Worm (Caenorhabditis elegans): Measurements from ENCODE around the gene his-3.
"Not testable (repeated sequence)": the region's sequence is repeated elsewhere in the genome, so short reads cannot be mapped to it uniquely, and the experiment has no call there.

The his-3 gene

DNA sequence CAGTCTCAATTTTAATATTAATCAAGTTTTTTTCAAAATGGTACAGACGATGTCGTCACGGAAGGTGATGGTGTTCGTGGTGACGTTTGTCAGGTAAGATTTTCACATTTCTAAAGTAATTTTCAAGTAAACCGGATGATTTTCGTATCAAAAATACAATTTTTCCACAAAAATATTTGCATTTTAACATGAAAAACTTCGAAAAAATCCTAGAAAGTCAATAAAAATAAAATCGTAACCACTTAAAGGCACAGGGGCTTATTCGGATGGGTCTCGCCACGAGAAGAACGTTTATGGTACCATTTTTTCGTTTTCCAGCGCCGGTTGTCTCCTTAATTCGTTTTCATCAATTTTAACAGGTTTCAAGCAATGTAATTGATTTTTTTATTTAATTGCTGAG is 16.3 kb upstream of the his-3 start, which contains the start of gene T10C6.6:
T10C6.6 (plus strand) TSS at position 27 of the 400 bp plus-strand sequence.
- TF ChIP-seq dao-5 (tag; optimal IDR thresholded peaks at IDR 0.05): no peak
- TF ChIP-seq W03F9.2 (tag; optimal IDR thresholded peaks at IDR 0.05): no peak
- TF ChIP-seq him-1 (tag; optimal IDR thresholded peaks at IDR 0.05): no peak

DNA sequence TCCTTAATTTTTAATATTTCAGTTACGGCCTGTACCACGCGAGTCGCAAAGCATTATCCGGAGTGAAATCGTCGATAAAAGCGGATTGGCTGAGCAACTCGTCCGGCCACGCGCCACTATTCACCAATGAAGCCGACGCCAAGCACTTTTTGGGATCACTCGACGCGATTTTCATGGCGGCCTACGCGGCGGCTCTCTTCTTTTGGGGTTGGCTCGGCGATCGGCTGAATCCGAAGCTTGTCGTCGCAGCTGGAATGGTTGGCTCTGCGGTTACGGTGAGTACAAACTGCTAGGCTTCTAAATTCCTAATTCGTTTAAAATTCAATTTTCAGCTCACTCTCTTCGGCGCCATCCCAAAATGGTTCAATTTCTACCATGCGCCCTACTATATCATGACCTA is 15.7 kb upstream of the his-3 start:
- TF ChIP-seq dao-5 (tag; optimal IDR thresholded peaks at IDR 0.05) (no peak), W03F9.2 (tag; optimal IDR thresholded peaks at IDR 0.05) (no peak), him-1 (tag; optimal IDR thresholded peaks at IDR 0.05) (no peak)

DNA sequence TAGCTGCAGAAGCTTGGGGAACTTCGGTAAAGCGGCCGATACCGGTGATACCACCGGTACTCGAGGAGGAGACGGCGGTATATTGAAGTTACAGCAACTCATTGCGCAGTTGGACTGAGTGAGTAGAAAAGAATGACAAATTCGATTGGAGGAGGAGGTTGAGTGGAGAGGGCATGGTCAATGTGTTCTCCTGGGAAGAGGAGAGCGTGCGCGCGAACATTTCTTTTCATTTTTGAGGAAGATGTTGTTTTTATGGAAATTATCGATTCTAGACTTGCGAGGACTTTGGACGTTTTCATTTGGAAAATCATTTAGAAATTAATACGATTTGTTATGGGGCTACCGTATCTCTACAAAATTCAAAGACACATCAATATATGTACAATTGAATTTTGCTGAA is 11.4 kb upstream of the his-3 start:
- TF ChIP-seq W03F9.2 (tag; optimal IDR thresholded peaks at IDR 0.05): no peak
- no peak for TF ChIP-seq dao-5 (tag; optimal IDR thresholded peaks at IDR 0.05)
- TF ChIP-seq him-1 (tag; optimal IDR thresholded peaks at IDR 0.05): no peak

DNA sequence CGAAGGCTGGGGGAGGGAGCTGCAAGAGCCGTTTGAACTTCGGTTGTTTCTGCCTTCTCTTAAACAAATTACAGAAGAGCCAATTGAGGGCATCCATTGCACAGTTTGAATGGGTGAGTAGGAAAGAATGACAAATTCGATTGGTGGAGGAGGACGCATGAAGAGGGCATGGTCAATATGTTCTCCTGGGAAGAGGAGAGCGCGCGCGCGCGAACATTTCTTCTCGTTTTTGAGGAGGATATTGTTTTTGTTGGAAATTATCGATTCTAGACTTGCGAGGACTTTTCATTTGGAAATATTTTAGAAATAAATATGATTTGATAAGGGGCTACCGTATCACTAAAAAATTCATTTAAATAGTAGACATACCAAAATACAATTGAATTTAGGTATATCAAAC is 9.0 kb upstream of the his-3 start, which contains the start of gene T10C6.7:
T10C6.7 (minus strand) TSS at position 143 of the 400 bp plus-strand sequence.
- no peak for TF ChIP-seq W03F9.2 (tag; optimal IDR thresholded peaks at IDR 0.05)
- TF ChIP-seq dao-5 (tag; optimal IDR thresholded peaks at IDR 0.05): no peak
- no peak for TF ChIP-seq him-1 (tag; optimal IDR thresholded peaks at IDR 0.05)

DNA sequence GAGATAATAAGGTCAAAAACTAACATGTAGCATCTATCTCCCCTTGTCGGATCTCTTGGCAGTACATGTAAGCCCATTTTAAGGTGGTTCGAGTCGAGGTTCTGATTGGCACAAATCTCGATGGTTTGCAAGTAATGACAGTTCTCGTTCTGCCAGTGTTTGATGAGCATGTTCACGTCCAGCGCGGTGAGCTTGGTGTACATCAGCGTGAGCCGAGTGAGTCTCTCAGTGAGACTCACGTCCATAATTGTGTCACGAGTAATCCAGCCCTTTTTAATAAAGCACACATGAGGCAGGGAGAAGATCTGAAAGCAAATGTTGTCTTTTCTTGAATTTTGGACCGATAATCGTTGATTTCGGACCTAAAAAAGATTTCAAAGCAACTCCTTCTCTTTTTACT is 7.8 kb upstream of the his-3 start, which contains the start of gene T10C6.16:
T10C6.16 (minus strand) TSS at position 245 of the 400 bp plus-strand sequence.
- TF ChIP-seq W03F9.2 (tag; optimal IDR thresholded peaks at IDR 0.05): no peak
- TF ChIP-seq him-1 (tag; optimal IDR thresholded peaks at IDR 0.05): no peak
- TF ChIP-seq dao-5 (tag; optimal IDR thresholded peaks at IDR 0.05): no peak

DNA sequence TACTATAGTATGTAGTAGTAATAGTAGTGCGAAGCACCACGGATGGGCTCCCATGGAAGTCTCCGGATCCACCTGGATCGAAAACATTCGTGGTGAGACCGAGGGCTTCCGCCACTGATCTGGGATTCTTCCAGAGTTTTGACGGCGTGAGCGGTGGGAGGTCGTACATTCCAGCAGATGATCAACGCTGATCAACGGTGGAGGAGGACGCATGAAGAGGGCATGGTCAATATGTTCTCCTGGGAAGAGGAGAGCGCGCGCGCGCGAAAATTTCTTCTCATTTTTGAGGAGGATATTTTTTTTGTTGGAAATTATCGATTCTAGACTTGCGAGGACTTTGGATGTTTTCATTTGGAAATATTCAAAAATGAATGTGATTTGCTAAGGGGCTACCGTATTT is 7.1 kb upstream of the his-3 start:
- TF ChIP-seq dao-5 (tag; optimal IDR thresholded peaks at IDR 0.05) (no peak), W03F9.2 (tag; optimal IDR thresholded peaks at IDR 0.05) (no peak), him-1 (tag; optimal IDR thresholded peaks at IDR 0.05) (no peak)

DNA sequence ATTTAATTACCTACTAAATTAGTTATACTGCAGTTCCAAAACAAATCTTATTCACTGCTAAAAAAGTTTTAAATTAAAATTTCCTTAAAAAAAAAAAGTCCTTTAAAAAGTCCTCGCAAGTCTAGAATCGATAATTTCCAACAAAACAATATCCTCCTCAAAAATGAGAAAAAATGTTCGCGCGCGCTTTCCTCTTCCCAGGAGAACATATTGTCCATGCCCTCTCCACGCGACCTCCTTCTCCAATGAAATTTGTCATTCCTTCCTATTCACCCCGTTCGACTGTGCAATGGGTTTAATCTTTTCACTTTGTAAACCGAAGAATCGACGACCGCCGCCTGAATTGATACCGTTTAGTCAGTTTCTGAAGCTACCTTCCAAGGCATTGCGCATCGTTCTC is 4.4 kb upstream of the his-3 start, which contains the start of gene T10C6.10:
T10C6.10 (plus strand) TSS at position 248 of the 400 bp plus-strand sequence.
- TF ChIP-seq dao-5 (tag; optimal IDR thresholded peaks at IDR 0.05) (no peak), him-1 (tag; optimal IDR thresholded peaks at IDR 0.05) (no peak), W03F9.2 (tag; optimal IDR thresholded peaks at IDR 0.05) (no peak)

DNA sequence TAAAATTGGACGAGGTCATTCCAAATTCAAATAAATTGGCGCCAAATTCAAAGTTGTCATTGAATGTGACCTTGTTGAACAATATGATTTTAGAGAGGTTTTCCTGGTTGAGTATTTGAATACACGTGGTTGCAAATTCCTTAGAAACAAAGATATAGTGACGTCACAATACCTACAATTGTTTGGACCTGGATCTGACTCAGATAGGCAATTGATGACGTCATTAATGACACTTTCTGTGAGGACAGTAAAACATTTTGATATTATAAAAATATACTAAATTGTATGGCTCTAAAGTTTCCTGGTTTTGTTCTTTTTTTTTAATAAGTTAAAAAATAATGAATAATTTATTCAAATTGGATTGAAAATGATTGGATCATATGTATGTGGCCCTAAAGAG is 804 bp downstream of the his-3 start:
- TF ChIP-seq W03F9.2 (tag; optimal IDR thresholded peaks at IDR 0.05) (no peak), him-1 (tag; optimal IDR thresholded peaks at IDR 0.05) (no peak), dao-5 (tag; optimal IDR thresholded peaks at IDR 0.05) (no peak)

DNA sequence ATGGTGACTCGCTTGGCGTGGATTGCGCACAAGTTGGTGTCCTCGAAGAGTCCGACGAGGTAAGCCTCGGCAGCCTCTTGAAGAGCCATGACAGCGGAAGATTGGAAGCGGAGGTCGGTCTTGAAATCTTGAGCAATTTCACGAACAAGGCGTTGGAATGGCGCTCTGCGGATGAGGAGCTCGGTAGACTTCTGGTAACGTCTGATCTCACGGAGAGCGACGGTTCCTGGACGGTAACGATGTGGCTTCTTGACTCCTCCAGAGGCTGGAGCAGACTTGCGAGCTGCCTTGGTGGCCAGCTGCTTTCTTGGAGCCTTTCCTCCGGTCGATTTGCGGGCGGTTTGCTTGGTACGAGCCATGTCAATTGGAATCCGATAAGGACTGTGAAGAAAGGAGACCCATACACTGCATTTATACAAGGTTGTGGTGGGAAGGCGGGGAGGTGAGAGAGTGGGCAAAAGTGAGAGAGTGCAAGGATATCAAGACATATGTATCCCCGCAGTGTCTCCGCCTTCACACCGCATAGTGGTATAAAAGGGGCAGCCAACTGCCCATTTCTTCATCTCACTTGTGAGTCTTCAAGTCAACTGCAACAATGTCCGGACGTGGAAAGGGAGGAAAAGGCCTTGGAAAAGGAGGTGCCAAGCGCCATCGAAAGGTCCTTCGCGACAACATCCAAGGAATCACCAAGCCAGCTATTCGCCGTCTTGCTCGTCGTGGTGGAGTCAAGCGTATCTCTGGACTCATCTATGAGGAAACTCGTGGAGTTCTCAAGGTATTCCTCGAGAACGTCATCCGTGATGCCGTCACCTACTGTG is 1.5 kb downstream of the his-3 start, which contains the start of the genes his-2 and his-1:
his-2 (minus strand) TSS at position 359 of the 818 bp plus-strand sequence.
his-1 (plus strand) TSS at position 596 of the 818 bp plus-strand sequence.
- not testable (repeated sequence) for TF ChIP-seq W03F9.2, him-1, dao-5 (tag; optimal IDR thresholded peaks at IDR 0.05)

DNA sequence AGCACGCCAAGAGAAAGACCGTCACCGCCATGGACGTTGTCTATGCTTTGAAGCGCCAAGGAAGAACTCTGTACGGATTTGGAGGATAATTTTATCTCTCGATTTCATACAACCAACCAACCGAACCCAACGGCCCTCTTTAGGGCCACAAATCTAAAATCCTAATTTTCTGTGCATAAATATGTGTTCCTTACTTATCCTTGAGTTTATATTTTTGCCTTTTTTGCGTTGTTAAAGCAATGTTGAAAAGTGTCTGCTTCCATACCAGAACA is 2.1 kb downstream of the his-3 start:
- TF ChIP-seq W03F9.2 (tag; optimal IDR thresholded peaks at IDR 0.05) (no peak), dao-5 (tag; optimal IDR thresholded peaks at IDR 0.05) (no peak), him-1 (tag; optimal IDR thresholded peaks at IDR 0.05) (no peak)

DNA sequence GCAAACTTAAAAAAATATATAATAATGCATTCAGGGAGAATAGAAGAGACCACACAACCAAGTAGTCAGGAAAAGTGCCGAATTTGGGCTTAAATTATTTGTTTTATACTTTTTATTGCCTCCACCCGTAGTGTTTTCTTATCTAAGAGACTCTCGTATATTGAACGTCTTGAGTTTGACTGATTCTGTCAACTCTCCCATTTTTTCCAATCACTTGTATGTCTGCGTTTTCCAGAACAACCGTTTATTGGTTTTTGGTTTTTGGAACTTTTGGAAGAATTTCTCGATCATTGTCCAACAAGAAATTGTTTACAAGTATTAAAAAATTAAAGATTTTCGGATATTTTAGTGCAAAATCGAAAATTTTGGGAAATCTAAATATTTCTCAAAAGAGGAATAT is 3.1 kb downstream of the his-3 start:
- no peak for TF ChIP-seq him-1 (tag; optimal IDR thresholded peaks at IDR 0.05)
- no peak for TF ChIP-seq dao-5 (tag; optimal IDR thresholded peaks at IDR 0.05)
- no peak for TF ChIP-seq W03F9.2 (tag; optimal IDR thresholded peaks at IDR 0.05)

DNA sequence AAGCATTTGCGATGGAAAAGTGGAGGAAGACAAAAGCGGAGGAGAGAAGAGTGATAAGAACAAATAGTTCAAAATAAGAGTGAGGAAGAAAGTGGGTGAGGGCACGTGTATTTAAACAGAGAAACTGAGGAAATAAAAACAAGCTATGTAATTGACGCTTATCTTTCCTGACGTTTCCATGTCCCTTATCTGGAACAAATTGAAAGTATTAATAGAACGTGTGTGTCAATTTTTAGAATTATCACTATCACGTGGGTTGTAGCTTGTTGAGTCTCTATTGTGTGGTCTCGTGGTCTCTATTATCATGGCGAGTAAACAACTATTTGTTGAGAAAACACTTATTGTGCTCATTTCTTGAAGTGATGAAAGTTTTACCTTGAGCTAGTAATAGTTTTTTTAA is 5.2 kb downstream of the his-3 start, which contains the start of gene T10C6.15:
T10C6.15 (minus strand) TSS at position 104 of the 400 bp plus-strand sequence.
- TF ChIP-seq dao-5 (tag; optimal IDR thresholded peaks at IDR 0.05) (no peak), him-1 (tag; optimal IDR thresholded peaks at IDR 0.05) (no peak), W03F9.2 (tag; optimal IDR thresholded peaks at IDR 0.05) (no peak)

DNA sequence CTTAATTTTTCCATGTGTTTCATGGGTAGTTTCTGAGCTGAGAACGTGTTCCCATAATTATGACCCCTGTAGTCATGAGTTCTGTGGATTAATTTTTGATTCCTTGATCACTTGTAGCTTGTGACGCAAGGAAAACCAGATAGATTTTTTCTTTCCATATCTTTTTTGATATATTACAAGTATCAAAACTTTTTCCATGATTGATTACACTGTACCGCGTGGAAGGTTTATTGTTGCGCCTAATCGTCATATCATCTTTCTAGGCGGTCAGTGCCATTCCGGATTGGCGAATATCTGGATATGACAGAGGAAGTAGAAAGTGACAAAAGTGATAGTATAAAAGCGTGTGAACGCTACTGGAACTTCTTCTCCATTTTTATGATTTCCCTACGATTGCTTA is 6.0 kb downstream of the his-3 start, which contains the start of gene ZK285.2:
ZK285.2 (plus strand) TSS at position 301 of the 400 bp plus-strand sequence.
- TF ChIP-seq W03F9.2 (tag; optimal IDR thresholded peaks at IDR 0.05): no peak
- TF ChIP-seq him-1 (tag; optimal IDR thresholded peaks at IDR 0.05): no peak
- TF ChIP-seq dao-5 (tag; optimal IDR thresholded peaks at IDR 0.05): no peak

DNA sequence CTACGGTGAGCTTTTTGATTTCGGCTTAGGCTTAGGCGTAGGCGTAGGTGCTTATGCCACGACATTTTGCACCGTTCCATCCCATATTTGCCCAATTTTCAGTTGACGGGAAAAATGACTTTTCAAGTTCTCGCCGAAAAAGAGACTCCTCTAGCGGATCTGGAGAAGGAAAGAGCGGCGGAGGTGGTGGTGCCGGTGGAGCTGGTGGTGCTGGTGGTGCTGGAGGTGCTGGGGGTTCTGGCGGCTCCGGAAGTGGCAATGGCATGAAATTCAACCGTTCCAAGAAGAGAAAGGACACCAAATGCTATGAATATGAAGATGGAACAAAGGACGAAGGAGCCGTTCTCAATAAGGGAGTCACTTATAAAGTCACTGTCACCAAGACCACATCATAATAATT is 6.4 kb downstream of the his-3 start:
- TF ChIP-seq dao-5 (tag; optimal IDR thresholded peaks at IDR 0.05) (no peak), him-1 (tag; optimal IDR thresholded peaks at IDR 0.05) (no peak), W03F9.2 (tag; optimal IDR thresholded peaks at IDR 0.05) (no peak)
